Fruit fly (Drosophila melanogaster): Measurements from ENCODE around the gene BBIP1.

dm6 chr3R:9456373-9456772, 52.2 kb downstream of the BBIP1 start, which contains the start of gene GstZ1:
- no peak for TF ChIP-seq usp (GFP tag; optimal IDR thresholded peaks at IDR 0.05)
- TF ChIP-seq CG32264 (GFP tag; optimal IDR thresholded peaks at IDR 0.05), result no peak
- no peak for TF ChIP-seq h (GFP tag; optimal IDR thresholded peaks at IDR 0.05)
- TF ChIP-seq Abd-B (GFP tag; optimal IDR thresholded peaks at IDR 0.05), result no peak
- TF ChIP-seq GATAd (GFP tag; optimal IDR thresholded peaks at IDR 0.05), result no peak
- TF ChIP-seq br (GFP tag; optimal IDR thresholded peaks at IDR 0.05), result no peak
- TF ChIP-seq lola (GFP tag; optimal IDR thresholded peaks at IDR 0.05), result no peak
- TF ChIP-seq foxo (GFP tag; optimal IDR thresholded peaks at IDR 0.05), result no peak

Data from whole organism, wandering third instar larva.